Worm (Caenorhabditis elegans) whole organism, late embryonic: ENCODE data around the gene mrps-23.

ENCODE experiments used
- hlh-13 ChIP-seq: fragments of 200-800 bp; sonication (Bioruptor generic); optimal IDR thresholded peaks from 2 replicates; lab custom pipeline; 2018; ENCODE audit warnings: mild to moderate bottlenecking, missing genetic modification characterization, missing compliant biosample characterization
- hlh-15 ChIP-seq: sonication (generic microtip); optimal IDR thresholded peaks from 2 replicates; lab custom pipeline; 2016; ENCODE audit warnings: missing genetic modification characterization, missing compliant biosample characterization
- hlh-30 ChIP-seq: sonication (generic microtip); optimal IDR thresholded peaks from 2 replicates; lab custom pipeline; 2017; ENCODE audit warnings: antibody characterized with exemption, missing genetic modification characterization, missing compliant biosample characterization; ENCODE audit not compliant: insufficient read depth
- lin-11 ChIP-seq: fragments of 200-800 bp; sonication (Bioruptor generic); optimal IDR thresholded peaks from 2 replicates; lab custom pipeline; 2018; ENCODE audit warnings: mild to moderate bottlenecking, missing genetic modification characterization, missing compliant biosample characterization
- npax-4 ChIP-seq: sonication (generic microtip); optimal IDR thresholded peaks from 2 replicates; lab custom pipeline; 2016; ENCODE audit warnings: missing genetic modification characterization, missing compliant biosample characterization

- TF ChIP-seq hlh-30 (tag; lab: Kevin White, UChicago) (no peak), hlh-13 (GFP tag; lab: Kevin White, UChicago) (no peak), hlh-15 (tag; lab: Kevin White, UChicago) (no peak), npax-4 (tag; lab: Kevin White, UChicago) (no peak), lin-11 (tag; lab: Kevin White, UChicago) (no peak)
These were observed 47.4 kb upstream of the mrps-23 start for ce11 chrIII:9570869-9571268.
